Worm (Caenorhabditis elegans) whole organism, L2 larva: ENCODE results near the gene bbs-4.

ENCODE experiments used
- C34F6.9 ChIP-seq: fragments of 150-350 bp; optimal IDR thresholded peaks from 2 replicates; lab custom pipeline; 2014; ENCODE audit warnings: missing biosample characterization, missing genetic modification characterization
- F13H6.1 ChIP-seq: sonication (generic microtip); optimal IDR thresholded peaks from 2 replicates; lab custom pipeline; 2016; ENCODE audit warnings: missing genetic modification characterization, missing compliant biosample characterization
- R02D3.7 ChIP-seq: fragments of 150-350 bp; optimal IDR thresholded peaks from 2 replicates; lab custom pipeline; 2014; ENCODE audit warnings: missing biosample characterization, missing genetic modification characterization
- Y55F3AM.14 ChIP-seq: fragments of 200-800 bp; sonication (Bioruptor generic); optimal IDR thresholded peaks from 2 replicates; lab custom pipeline; 2018; ENCODE audit warnings: mild to moderate bottlenecking, missing genetic modification characterization, missing compliant biosample characterization
- ZK546.5 ChIP-seq: sonication (generic microtip); optimal IDR thresholded peaks from 2 replicates; lab custom pipeline; 2017; ENCODE audit warnings: missing biosample characterization, missing genetic modification characterization
- alr-1 ChIP-seq: fragments of 150-350 bp; optimal IDR thresholded peaks from 2 replicates; lab custom pipeline; 2014; ENCODE audit warnings: missing biosample characterization, missing genetic modification characterization
- aly-2 ChIP-seq: fragments of 150-350 bp; optimal IDR thresholded peaks from 2 replicates; lab custom pipeline; 2014; ENCODE audit warnings: missing biosample characterization, missing genetic modification characterization
- ama-1 ChIP-seq: fragments of 150-350 bp; optimal IDR thresholded peaks from 2 replicates; lab custom pipeline; 2018; ENCODE audit warnings: inconsistent platforms
- blmp-1 ChIP-seq: sonication (generic microtip); optimal IDR thresholded peaks from 2 replicates; lab custom pipeline; 2017; ENCODE audit warnings: missing genetic modification characterization, mild to moderate bottlenecking, missing compliant biosample characterization, antibody characterized with exemption, moderate library complexity; ENCODE audit not compliant: insufficient read depth
- ceh-16 ChIP-seq: fragments of 150-350 bp; optimal IDR thresholded peaks from 2 replicates; lab custom pipeline; 2014; ENCODE audit warnings: missing biosample characterization, missing genetic modification characterization
- crh-2 ChIP-seq: sonication (generic microtip); optimal IDR thresholded peaks from 2 replicates; lab custom pipeline; 2017; ENCODE audit warnings: missing biosample characterization, missing genetic modification characterization
- egl-27 ChIP-seq: sonication (generic microtip); optimal IDR thresholded peaks from 3 replicates; lab custom pipeline; 2017; ENCODE audit warnings: missing biosample characterization, missing genetic modification reagents, missing genetic modification characterization
- elt-1 ChIP-seq: fragments of 150-350 bp; optimal IDR thresholded peaks from 2 replicates; lab custom pipeline; 2014; ENCODE audit warnings: missing biosample characterization, missing genetic modification characterization
- elt-3 ChIP-seq: sonication (generic microtip); optimal IDR thresholded peaks from 2 replicates; lab custom pipeline; 2017; ENCODE audit warnings: missing biosample characterization, missing genetic modification characterization
- fos-1 ChIP-seq: fragments of 150-350 bp; optimal IDR thresholded peaks from 2 replicates; lab custom pipeline; 2014; ENCODE audit warnings: missing biosample characterization, missing genetic modification characterization
- gmeb-1 ChIP-seq: fragments of 150-350 bp; optimal IDR thresholded peaks from 2 replicates; lab custom pipeline; 2014; ENCODE audit warnings: missing biosample characterization, missing genetic modification characterization
- lin-11 ChIP-seq: fragments of 150-350 bp; sonication (generic microtip); optimal IDR thresholded peaks from 2 replicates; lab custom pipeline; 2014; ENCODE audit warnings: missing biosample characterization, missing genetic modification characterization, inconsistent platforms, mixed read lengths
- lin-13 ChIP-seq: fragments of 150-350 bp; optimal IDR thresholded peaks from 2 replicates; lab custom pipeline; 2014; ENCODE audit warnings: missing biosample characterization, missing genetic modification reagents, missing genetic modification characterization
- lin-39 ChIP-seq: fragments of 150-350 bp; optimal IDR thresholded peaks from 2 replicates; lab custom pipeline; 2014; ENCODE audit warnings: missing biosample characterization, missing genetic modification reagents, missing genetic modification characterization
- lsy-2 ChIP-seq, 2 experiments: fragments of 150-350 bp in 1 of 2; sonication (generic microtip) in 1 of 2; optimal IDR thresholded peaks; 2 replicates each; lab custom pipeline; 2014 to 2017; ENCODE audit warnings: missing biosample characterization in 2 of 2, missing genetic modification characterization in 2 of 2
- mab-5 ChIP-seq: fragments of 150-350 bp; optimal IDR thresholded peaks from 2 replicates; lab custom pipeline; 2014; ENCODE audit warnings: missing biosample characterization, missing genetic modification characterization
- mdl-1 ChIP-seq, 2 experiments: fragments of 150-350 bp in 1 of 2; sonication (generic microtip) in 1 of 2; optimal IDR thresholded peaks; 2 replicates each; lab custom pipeline; 2017; ENCODE audit warnings: missing biosample characterization in 2 of 2, missing genetic modification characterization in 2 of 2
- nhr-10 ChIP-seq: sonication (generic microtip); optimal IDR thresholded peaks from 2 replicates; lab custom pipeline; 2017; ENCODE audit warnings: missing biosample characterization, missing genetic modification characterization
- nhr-12 ChIP-seq: fragments of 150-350 bp; optimal IDR thresholded peaks from 2 replicates; lab custom pipeline; 2014; ENCODE audit warnings: missing biosample characterization, missing genetic modification characterization
- nhr-129 ChIP-seq: fragments of 150-350 bp; optimal IDR thresholded peaks from 2 replicates; lab custom pipeline; 2014; ENCODE audit warnings: missing biosample characterization, missing genetic modification characterization
- nhr-21 ChIP-seq: fragments of 150-350 bp; optimal IDR thresholded peaks from 2 replicates; lab custom pipeline; 2014; ENCODE audit warnings: missing biosample characterization, missing genetic modification characterization
- nhr-23 ChIP-seq: fragments of 150-350 bp; optimal IDR thresholded peaks from 2 replicates; lab custom pipeline; 2014; ENCODE audit warnings: missing biosample characterization, missing genetic modification reagents, missing genetic modification characterization
- nhr-237 ChIP-seq: fragments of 150-350 bp; optimal IDR thresholded peaks from 2 replicates; lab custom pipeline; 2014; ENCODE audit warnings: missing biosample characterization, missing genetic modification characterization
- nhr-25 ChIP-seq: fragments of 150-350 bp; sonication (generic microtip); optimal IDR thresholded peaks from 3 replicates; lab custom pipeline; 2014; ENCODE audit warnings: missing biosample characterization, missing genetic modification characterization
- nhr-6 ChIP-seq: fragments of 150-350 bp; optimal IDR thresholded peaks from 2 replicates; lab custom pipeline; 2014; ENCODE audit warnings: missing biosample characterization, missing genetic modification characterization
- nhr-77 ChIP-seq: fragments of 150-350 bp; optimal IDR thresholded peaks from 2 replicates; lab custom pipeline; 2014; ENCODE audit warnings: missing biosample characterization, missing genetic modification characterization
- peb-1 ChIP-seq: fragments of 150-350 bp; optimal IDR thresholded peaks from 2 replicates; lab custom pipeline; 2014; ENCODE audit warnings: missing biosample characterization, missing genetic modification characterization
- sem-4 ChIP-seq: fragments of 150-350 bp; optimal IDR thresholded peaks from 2 replicates; lab custom pipeline; 2014; ENCODE audit warnings: missing biosample characterization, missing genetic modification reagents, missing genetic modification characterization
- skn-1 ChIP-seq: sonication (generic microtip); optimal IDR thresholded peaks from 2 replicates; lab custom pipeline; 2017; ENCODE audit warnings: missing biosample characterization, missing genetic modification characterization
- sma-3 ChIP-seq: sonication (generic microtip); optimal IDR thresholded peaks from 2 replicates; lab custom pipeline; 2016; ENCODE audit warnings: missing genetic modification reagents, missing genetic modification characterization, missing compliant biosample characterization
- sma-9 ChIP-seq, 2 experiments: fragments of 150-350 bp in 1 of 2; sonication (generic microtip) in 1 of 2; optimal IDR thresholded peaks; 2 replicates each; lab custom pipeline; 2014 to 2016; ENCODE audit warnings: missing genetic modification characterization in 2 of 2, mild to moderate bottlenecking in 1 of 2, missing biosample characterization in 1 of 2, missing compliant biosample characterization in 1 of 2, missing genetic modification reagents in 1 of 2, moderate library complexity in 1 of 2
- snpc-4 ChIP-seq: fragments of 150-350 bp; optimal IDR thresholded peaks from 2 replicates; lab custom pipeline; 2014; ENCODE audit warnings: missing biosample characterization, missing genetic modification characterization
- unc-39 ChIP-seq: fragments of 150-350 bp; optimal IDR thresholded peaks from 2 replicates; lab custom pipeline; 2014; ENCODE audit warnings: missing biosample characterization, missing genetic modification characterization
- unc-55 ChIP-seq: fragments of 150-350 bp; sonication (generic microtip); optimal IDR thresholded peaks from 3 replicates; lab custom pipeline; 2014; ENCODE audit warnings: missing biosample characterization, missing genetic modification reagents, missing genetic modification characterization
- unc-62 ChIP-seq: fragments of 150-350 bp; optimal IDR thresholded peaks from 2 replicates; lab custom pipeline; 2014; ENCODE audit warnings: missing biosample characterization, missing genetic modification reagents, missing genetic modification characterization
- zag-1 ChIP-seq: fragments of 150-350 bp; optimal IDR thresholded peaks from 2 replicates; lab custom pipeline; 2014; ENCODE audit warnings: missing biosample characterization, missing genetic modification characterization
- ztf-1 ChIP-seq: fragments of 200-800 bp; sonication (Bioruptor generic); conservative IDR thresholded peaks from 2 replicates; pipeline ENCODE4 v1.3.6; 2022; ENCODE audit warnings: missing genetic modification characterization, missing compliant biosample characterization
- ztf-11 ChIP-seq: sonication (generic microtip); optimal IDR thresholded peaks from 2 replicates; lab custom pipeline; 2017; ENCODE audit warnings: missing biosample characterization, missing genetic modification characterization
- ztf-4 ChIP-seq: fragments of 150-350 bp; optimal IDR thresholded peaks from 2 replicates; lab custom pipeline; 2014; ENCODE audit warnings: missing biosample characterization, missing genetic modification characterization

bbs-4 gene

ce11 chrIII:9638159-9638754 is 26.3 kb upstream of the bbs-4 start:
- no peak for TF ChIP-seq nhr-10 (tag; lab: Kevin White, UChicago)
- TF ChIP-seq lsy-2 (tag; optimal IDR thresholded peaks at IDR 0.05; lab: Kevin White, UChicago), result no peak
- no peak for TF ChIP-seq elt-3 (tag; lab: Kevin White, UChicago)
- peak; percentile 21 for TF ChIP-seq Y55F3AM.14 (GFP tag; lab: Kevin White, UChicago)
- peak; percentile 17 for TF ChIP-seq sma-9 (GFP tag; optimal IDR thresholded peaks at IDR 0.05; lab: Kevin White, UChicago)
- TF ChIP-seq sma-9 (tag; optimal IDR thresholded peaks at IDR 0.05; lab: Kevin White, UChicago), result no peak
- TF ChIP-seq nhr-6 (tag; lab: Kevin White, UChicago), result no peak
- no peak for TF ChIP-seq nhr-21
- no peak for TF ChIP-seq lin-11
- TF ChIP-seq crh-2, result peak; percentile 35
- TF ChIP-seq gmeb-1 (tag; lab: Kevin White, UChicago), result no peak
- no peak for TF ChIP-seq ztf-11 (tag; lab: Kevin White, UChicago)
- no peak for TF ChIP-seq sem-4 (tag; lab: Kevin White, UChicago)
- TF ChIP-seq fos-1 (tag; lab: Kevin White, UChicago), result peak; percentile 62
- TF ChIP-seq blmp-1 (tag; lab: Kevin White, UChicago), result no peak
- TF ChIP-seq nhr-129 (tag; lab: Kevin White, UChicago), result no peak
- no peak for TF ChIP-seq nhr-12 (tag; lab: Kevin White, UChicago)
- TF ChIP-seq nhr-77 (tag; lab: Kevin White, UChicago), result no peak
- no peak for TF ChIP-seq aly-2
- TF ChIP-seq sma-3 (GFP tag; lab: Kevin White, UChicago), result peak; percentile 14
- no peak for TF ChIP-seq unc-55 (GFP tag; lab: Kevin White, UChicago)
- TF ChIP-seq R02D3.7 (tag; lab: Kevin White, UChicago), result no peak
- TF ChIP-seq ztf-1 (GFP tag; lab: Robert Waterston, UW), result no peak
- TF ChIP-seq ztf-4 (tag; lab: Kevin White, UChicago), result no peak

- TF ChIP-seq ztf-4 (tag; lab: Kevin White, UChicago) (no peak), peb-1 (no peak), skn-1 (tag; lab: Kevin White, UChicago) (no peak), egl-27 (no peak), lin-11 (no peak)
Observed at ce11 chrIII:9637016-9637415, 25.0 kb upstream of the bbs-4 start, which contains the start of gene gei-13. gei-13 (minus strand) TSS chrIII:9637116.

- TF ChIP-seq mdl-1 (tag; optimal IDR thresholded peaks at IDR 0.05; lab: Kevin White, UChicago), result peak in 1 of 2 experiments; percentile 72
- peak; percentile 60 for TF ChIP-seq skn-1 (tag; lab: Kevin White, UChicago)
- no peak for TF ChIP-seq nhr-23 (tag; lab: Kevin White, UChicago)
- peak; percentile 26 for TF ChIP-seq ZK546.5 (tag; lab: Kevin White, UChicago)
- peak; percentile 39 for TF ChIP-seq snpc-4 (tag; lab: Kevin White, UChicago)
- no peak for TF ChIP-seq ztf-1 (GFP tag; lab: Robert Waterston, UW)
- peak; percentile 70 for TF ChIP-seq sma-3 (GFP tag; lab: Kevin White, UChicago)
- TF ChIP-seq zag-1 (tag; lab: Kevin White, UChicago), result no peak
- TF ChIP-seq ceh-16 (tag; lab: Kevin White, UChicago), result no peak
- peak; percentile 98 for TF ChIP-seq gmeb-1 (tag; lab: Kevin White, UChicago)
- TF ChIP-seq unc-39 (tag; lab: Kevin White, UChicago), result no peak
- TF ChIP-seq mab-5 (tag; lab: Kevin White, UChicago), result peak; percentile 74
- TF ChIP-seq nhr-10 (tag; lab: Kevin White, UChicago), result no peak
- peak; percentile 64 for TF ChIP-seq F13H6.1
- TF ChIP-seq nhr-12 (tag; lab: Kevin White, UChicago), result no peak
- TF ChIP-seq egl-27, result no peak
- no peak for TF ChIP-seq lin-39
- no peak for TF ChIP-seq nhr-237
- peak; percentile 97 for TF ChIP-seq blmp-1 (tag; lab: Kevin White, UChicago)
- peak; percentile 87 for TF ChIP-seq lin-13 (GFP tag; lab: Kevin White, UChicago)
- TF ChIP-seq nhr-6 (tag; lab: Kevin White, UChicago), result peak; percentile 67
- no peak for TF ChIP-seq alr-1 (tag; lab: Kevin White, UChicago)
- TF ChIP-seq ama-1 (lab: Kevin White, UChicago), result peak; percentile 85
- no peak for TF ChIP-seq aly-2
- TF ChIP-seq nhr-21, result peak; percentile 84
- peak; percentile 78 for TF ChIP-seq nhr-129 (tag; lab: Kevin White, UChicago)
- TF ChIP-seq lsy-2 (tag; optimal IDR thresholded peaks at IDR 0.05; lab: Kevin White, UChicago), result peak; percentile 61 to 92
- no peak for TF ChIP-seq nhr-77 (tag; lab: Kevin White, UChicago)
- peak; percentile 81 for TF ChIP-seq lin-11
- peak; percentile 57 for TF ChIP-seq ztf-4 (tag; lab: Kevin White, UChicago)
- no peak for TF ChIP-seq elt-3 (tag; lab: Kevin White, UChicago)
- TF ChIP-seq sem-4 (tag; lab: Kevin White, UChicago), result peak; percentile 59
- TF ChIP-seq unc-62 (GFP tag; lab: Kevin White, UChicago), result no peak
- TF ChIP-seq elt-1, result no peak
- TF ChIP-seq nhr-25 (tag; lab: Kevin White, UChicago), result peak; percentile 88
- TF ChIP-seq unc-55 (GFP tag; lab: Kevin White, UChicago), result peak; percentile 95
- peak; percentile 20 for TF ChIP-seq R02D3.7 (tag; lab: Kevin White, UChicago)
- TF ChIP-seq fos-1 (tag; lab: Kevin White, UChicago), result peak; percentile 50
- TF ChIP-seq C34F6.9 (tag; lab: Kevin White, UChicago), result peak; percentile 83
- peak; percentile 85 for TF ChIP-seq crh-2
- TF ChIP-seq ztf-11 (tag; lab: Kevin White, UChicago), result no peak
Observed at ce11 chrIII:9631117-9631655, 19.2 kb upstream of the bbs-4 start, which contains the start of gene ubc-7. ubc-7 (minus strand) TSS chrIII:9631167.
